Fruit fly (Drosophila melanogaster) whole organism, embryonic: ENCODE measurements around the gene CG34296.

Experiments used
- ATbp ChIP-seq: fragments of 200-800 bp; sonication (Bioruptor generic); optimal IDR thresholded peaks from 2 replicates; lab custom pipeline; 2017; ENCODE audit warnings: missing biosample characterization, mild to moderate bottlenecking, missing genetic modification characterization, missing genetic modification reagents
- Antp ChIP-seq: fragments of 200-800 bp; sonication (Bioruptor generic); optimal IDR thresholded peaks from 3 replicates; lab custom pipeline; 2016; ENCODE audit warnings: missing biosample characterization, missing genetic modification characterization
- Bteb2 ChIP-seq: fragments of 200-800 bp; sonication (Bioruptor generic); optimal IDR thresholded peaks from 2 replicates; lab custom pipeline; 2016; ENCODE audit warnings: missing biosample characterization, missing genetic modification characterization
- CG1024 ChIP-seq: fragments of 200-800 bp; sonication (Bioruptor generic); IDR thresholded peaks from 2 replicates; pipeline ENCODE4 v1.3.6; 2022; ENCODE audit warnings: missing biosample characterization, missing genetic modification characterization
- CG10366 ChIP-seq: fragments of 200-800 bp; sonication (Bioruptor generic); IDR thresholded peaks from 2 replicates; pipeline ENCODE4 v1.3.6; 2022; ENCODE audit warnings: missing biosample characterization, missing genetic modification characterization
- CG1233 ChIP-seq: fragments of 200-800 bp; sonication (Bioruptor generic); optimal IDR thresholded peaks from 4 replicates; lab custom pipeline; 2018; ENCODE audit warnings: missing biosample characterization, mild to moderate bottlenecking, missing genetic modification characterization
- CG14667 ChIP-seq: fragments of 200-800 bp; sonication (Bioruptor generic); IDR thresholded peaks from 2 replicates; pipeline ENCODE4 v1.3.6; 2022; ENCODE audit warnings: missing biosample characterization, missing genetic modification characterization
- CG14860 ChIP-seq: fragments of 200-800 bp; sonication (Bioruptor generic); IDR thresholded peaks from 3 replicates; pipeline ENCODE4 v1.3.6; 2022; ENCODE audit warnings: missing biosample characterization, missing genetic modification characterization; ENCODE audit not compliant: partially characterized antibody
- CG15696 ChIP-seq: fragments of 200-800 bp; sonication (Bioruptor generic); optimal IDR thresholded peaks from 2 replicates; lab custom pipeline; 2019; ENCODE audit warnings: missing biosample characterization, mild to moderate bottlenecking, missing genetic modification characterization, moderate library complexity
- CG18262 ChIP-seq: fragments of 200-800 bp; optimal IDR thresholded peaks from 3 replicates; lab custom pipeline; 2019; ENCODE audit warnings: missing biosample characterization, mild to moderate bottlenecking, missing genetic modification characterization, moderate library complexity
- CG2120 ChIP-seq: fragments of 200-800 bp; sonication (Bioruptor generic); optimal IDR thresholded peaks from 3 replicates; lab custom pipeline; 2016; ENCODE audit warnings: missing biosample characterization, missing genetic modification characterization
- CG33213 ChIP-seq: fragments of 200-800 bp; sonication (Bioruptor generic); optimal IDR thresholded peaks from 3 replicates; lab custom pipeline; 2016; ENCODE audit warnings: missing biosample characterization, missing genetic modification characterization
- CG4424 ChIP-seq: fragments of 200-800 bp; sonication (Bioruptor generic); optimal IDR thresholded peaks from 3 replicates; lab custom pipeline; 2016; ENCODE audit warnings: missing biosample characterization, missing genetic modification characterization
- CG6813 ChIP-seq: fragments of 200-800 bp; sonication (Bioruptor generic); optimal IDR thresholded peaks from 2 replicates; lab custom pipeline; 2017; ENCODE audit warnings: missing biosample characterization, missing genetic modification characterization, mild to moderate bottlenecking, moderate library complexity, missing genetic modification reagents
- CG7357 ChIP-seq: fragments of 200-800 bp; sonication (Bioruptor generic); IDR thresholded peaks from 3 replicates; pipeline ENCODE4 v1.3.6; 2022; ENCODE audit warnings: missing biosample characterization, missing genetic modification characterization
- CG7839 ChIP-seq: fragments of 200-800 bp; sonication (Bioruptor generic); optimal IDR thresholded peaks from 3 replicates; lab custom pipeline; 2018; ENCODE audit warnings: missing biosample characterization, mild to moderate bottlenecking, missing genetic modification characterization, moderate library complexity
- CG9797 ChIP-seq: fragments of 200-800 bp; sonication (Bioruptor generic); optimal IDR thresholded peaks from 3 replicates; lab custom pipeline; 2018; ENCODE audit warnings: missing biosample characterization, mild to moderate bottlenecking, missing genetic modification characterization
- CrebB ChIP-seq: fragments of 200-800 bp; sonication (Bioruptor generic); optimal IDR thresholded peaks from 3 replicates; lab custom pipeline; 2018; ENCODE audit warnings: missing biosample characterization, mild to moderate bottlenecking, missing genetic modification characterization
- Dbx ChIP-seq: fragments of 200-800 bp; sonication (Bioruptor generic); IDR thresholded peaks from 3 replicates; pipeline ENCODE4 v1.3.6; 2022; ENCODE audit warnings: missing biosample characterization, missing genetic modification characterization
- Drgx ChIP-seq: fragments of 200-800 bp; sonication (Bioruptor generic); IDR thresholded peaks from 2 replicates; pipeline ENCODE4 v1.3.6; 2022; ENCODE audit warnings: missing biosample characterization, missing genetic modification characterization
- H2.0 ChIP-seq: fragments of 200-800 bp; sonication (Bioruptor generic); IDR thresholded peaks from 2 replicates; pipeline ENCODE4 v1.3.6; 2022; ENCODE audit warnings: missing biosample characterization, missing genetic modification characterization
- Hr51 ChIP-seq, 2 experiments: fragments of 200-800 bp; sonication (Bioruptor generic); optimal IDR thresholded peaks; 2 replicates in 1 of 2; 3 replicates in 1 of 2; lab custom pipeline; 2016 to 2018; ENCODE audit warnings: missing biosample characterization in 2 of 2, missing genetic modification characterization in 2 of 2, mild to moderate bottlenecking in 1 of 2, moderate library complexity in 1 of 2
- NK7.1 ChIP-seq: fragments of 200-800 bp; sonication (Bioruptor generic); optimal IDR thresholded peaks from 3 replicates; lab custom pipeline; 2016; ENCODE audit warnings: missing biosample characterization, missing genetic modification characterization
- PHDP ChIP-seq: fragments of 200-800 bp; sonication (Bioruptor generic); optimal IDR thresholded peaks from 3 replicates; lab custom pipeline; 2018; ENCODE audit warnings: missing biosample characterization, mild to moderate bottlenecking, missing genetic modification characterization, moderate library complexity
- Sox102F ChIP-seq: fragments of 200-800 bp; sonication (Bioruptor generic); optimal IDR thresholded peaks from 2 replicates; lab custom pipeline; 2018; ENCODE audit warnings: missing biosample characterization, mild to moderate bottlenecking, missing genetic modification characterization, moderate library complexity
- Sry-δ ChIP-seq: fragments of 200-800 bp; sonication (Bioruptor generic); optimal IDR thresholded peaks from 2 replicates; lab custom pipeline; 2016; ENCODE audit warnings: missing biosample characterization, missing genetic modification characterization
- abd-A ChIP-seq: fragments of 200-800 bp; sonication (Bioruptor generic); optimal IDR thresholded peaks from 3 replicates; lab custom pipeline; 2019; ENCODE audit warnings: missing biosample characterization, mild to moderate bottlenecking, missing genetic modification characterization, moderate library complexity
- corto ChIP-seq: fragments of 200-800 bp; sonication (Bioruptor generic); optimal IDR thresholded peaks from 2 replicates; lab custom pipeline; 2016; ENCODE audit warnings: missing biosample characterization, mild to moderate bottlenecking, missing genetic modification characterization, moderate library complexity
- dmrt11E ChIP-seq: fragments of 200-800 bp; sonication (Bioruptor generic); optimal IDR thresholded peaks from 3 replicates; lab custom pipeline; 2018; ENCODE audit warnings: missing biosample characterization, mild to moderate bottlenecking, missing genetic modification characterization, moderate library complexity
- dysf ChIP-seq: fragments of 200-800 bp; sonication (Bioruptor generic); IDR thresholded peaks from 3 replicates; pipeline ENCODE4 v1.3.6; 2022; ENCODE audit warnings: missing biosample characterization, missing genetic modification characterization
- hbn ChIP-seq: fragments of 200-800 bp; sonication (Bioruptor generic); IDR thresholded peaks from 2 replicates; pipeline ENCODE4 v1.3.6; 2022; ENCODE audit warnings: missing biosample characterization, missing genetic modification characterization; ENCODE audit not compliant: partially characterized antibody
- jing ChIP-seq: fragments of 200-800 bp; sonication (Bioruptor generic); optimal IDR thresholded peaks from 2 replicates; lab custom pipeline; 2018; ENCODE audit warnings: missing biosample characterization, mild to moderate bottlenecking, missing genetic modification characterization
- kni ChIP-seq: fragments of 200-800 bp; sonication (Bioruptor generic); optimal IDR thresholded peaks from 3 replicates; lab custom pipeline; 2017; ENCODE audit warnings: mild to moderate bottlenecking, missing biosample characterization, missing genetic modification reagents, missing genetic modification characterization
- lmd ChIP-seq: fragments of 200-800 bp; sonication (Bioruptor generic); IDR thresholded peaks from 2 replicates; pipeline ENCODE4 v1.3.6; 2022; ENCODE audit warnings: missing biosample characterization, missing genetic modification characterization
- maf-S ChIP-seq: fragments of 200-800 bp; sonication (Bioruptor generic); optimal IDR thresholded peaks from 2 replicates; lab custom pipeline; 2016; ENCODE audit warnings: missing biosample characterization, missing genetic modification characterization
- mam ChIP-seq: fragments of 200-800 bp; sonication (Bioruptor generic); optimal IDR thresholded peaks from 3 replicates; lab custom pipeline; 2016; ENCODE audit warnings: missing biosample characterization, missing genetic modification characterization
- peb ChIP-seq: fragments of 200-800 bp; sonication (Bioruptor generic); IDR thresholded peaks from 2 replicates; pipeline ENCODE4 v1.3.6; 2022; ENCODE audit warnings: missing biosample characterization, missing genetic modification characterization
- prd ChIP-seq, 3 experiments: fragments of >200 bp in 2 of 3; fragments of 200-800 bp in 1 of 3; sonication (Bioruptor generic) in 1 of 3; optimal IDR thresholded peaks in 2 of 3; IDR thresholded peaks in 1 of 3; 2 replicates in 2 of 3; 3 replicates in 1 of 3; pipeline versions ENCODE4 v1.3.6 to Lab custom; 2017 to 2022; ENCODE audit warnings: missing biosample characterization in 1 of 3, missing genetic modification characterization in 1 of 3
- psq ChIP-seq: fragments of 200-800 bp; sonication (Bioruptor generic); optimal IDR thresholded peaks from 2 replicates; lab custom pipeline; 2017; ENCODE audit warnings: missing biosample characterization, missing genetic modification characterization
- ranshi ChIP-seq: fragments of 200-800 bp; sonication (Bioruptor generic); IDR thresholded peaks from 2 replicates; pipeline ENCODE4 v1.3.6; 2022; ENCODE audit warnings: missing biosample characterization, missing genetic modification characterization
- salm ChIP-seq: fragments of 200-800 bp; sonication (Bioruptor generic); optimal IDR thresholded peaks from 2 replicates; lab custom pipeline; 2018; ENCODE audit warnings: missing biosample characterization, mild to moderate bottlenecking, missing genetic modification characterization
- sens ChIP-seq: fragments of 200-800 bp; sonication (Bioruptor generic); peaks from one replicate; lab custom pipeline; 2016; ENCODE audit warnings: missing biosample characterization, missing genetic modification characterization
- slbo ChIP-seq: fragments of 200-800 bp; sonication (Bioruptor generic); IDR thresholded peaks from 2 replicates; pipeline ENCODE4 v1.3.6; 2022; ENCODE audit warnings: missing biosample characterization, missing genetic modification characterization
- so ChIP-seq: fragments of 200-800 bp; sonication (Bioruptor generic); IDR thresholded peaks from 3 replicates; pipeline ENCODE4 v1.3.6; 2022; ENCODE audit warnings: missing biosample characterization, missing genetic modification characterization
- stc ChIP-seq: fragments of 200-800 bp; sonication (Bioruptor generic); IDR thresholded peaks from 2 replicates; pipeline ENCODE4 v1.3.6; 2022; ENCODE audit warnings: missing biosample characterization, missing genetic modification characterization
- sug ChIP-seq: fragments of 200-800 bp; optimal IDR thresholded peaks from 2 replicates; lab custom pipeline; 2019; ENCODE audit warnings: missing biosample characterization, mild to moderate bottlenecking, missing genetic modification characterization, moderate library complexity
- unpg ChIP-seq: fragments of 200-800 bp; sonication (Bioruptor generic); optimal IDR thresholded peaks from 3 replicates; lab custom pipeline; 2018; ENCODE audit warnings: missing biosample characterization, mild to moderate bottlenecking, missing genetic modification characterization, moderate library complexity
- zfh1 ChIP-seq: fragments of 200-800 bp; sonication (Bioruptor generic); IDR thresholded peaks from 3 replicates; pipeline ENCODE4 v1.3.6; 2022; ENCODE audit warnings: missing biosample characterization, missing genetic modification characterization

CG34296 gene

DNA sequence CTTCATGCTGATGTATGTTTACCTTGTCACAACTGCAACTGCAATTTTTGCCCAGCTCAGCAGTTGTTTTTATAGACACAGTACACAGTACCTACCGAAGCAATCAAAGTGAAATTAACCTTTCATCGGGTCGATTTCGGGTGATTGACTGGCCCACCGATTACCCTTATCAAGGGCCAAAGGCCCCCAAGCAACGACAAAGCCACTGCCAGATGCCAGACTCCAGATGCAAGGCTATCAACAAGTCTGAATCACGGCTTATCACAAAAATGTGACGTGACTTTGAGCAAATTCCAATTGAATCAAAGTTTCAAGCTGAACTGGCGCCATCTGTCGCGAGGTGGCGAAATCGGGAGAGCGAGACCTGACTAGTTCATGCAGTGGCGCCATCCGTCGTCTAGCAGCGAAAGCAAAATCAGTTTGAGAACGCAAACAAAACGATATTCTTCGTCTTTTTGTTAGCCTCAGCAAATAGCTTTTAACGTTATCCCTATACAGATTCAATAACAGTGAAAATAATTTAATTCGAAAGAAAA is 5.5 kb upstream of the CG34296 start, which contains the start of gene Obp99b (continued):
- no peak for TF ChIP-seq corto (GFP tag; lab: Kevin White, UChicago)
- TF ChIP-seq kni (GFP tag; lab: Kevin White, UChicago): peak; percentile 52
- TF ChIP-seq sug: no peak
- peak; percentile 68; the same call in 2 of the 3 replicates for TF ChIP-seq Dbx (GFP tag; lab: Robert Waterston, UW)
- peak; percentile 9 for TF ChIP-seq Sry-δ (GFP tag; lab: Kevin White, UChicago)
- peak; percentile 30; the same call in 1 of the 2 replicates for TF ChIP-seq peb
- no peak for TF ChIP-seq CG14860 (GFP tag; lab: Robert Waterston, UW)
- TF ChIP-seq CG9797: no peak
- no peak for TF ChIP-seq abd-A
- TF ChIP-seq CG2120 (GFP tag; lab: Kevin White, UChicago): no peak
- TF ChIP-seq Drgx: peak; percentile 76
- TF ChIP-seq Bteb2 (GFP tag; lab: Kevin White, UChicago): no peak
- no peak for TF ChIP-seq psq
- peak; percentile 82 for TF ChIP-seq CG1233
- TF ChIP-seq ATbp (GFP tag; lab: Kevin White, UChicago): peak; percentile 82
- peak; percentile 45 for TF ChIP-seq mam (GFP tag; lab: Kevin White, UChicago)
- peak; percentile 86 for TF ChIP-seq CG33213 (GFP tag; lab: Kevin White, UChicago)
- no peak for TF ChIP-seq hbn (GFP tag; lab: Robert Waterston, UW)
- no peak for TF ChIP-seq prd (optimal IDR thresholded peaks at IDR 0.05; lab: Kevin White, UChicago)
- TF ChIP-seq prd (GFP tag; IDR thresholded peaks at IDR 0.05; lab: Robert Waterston, UW): peak; percentile 77

DNA sequence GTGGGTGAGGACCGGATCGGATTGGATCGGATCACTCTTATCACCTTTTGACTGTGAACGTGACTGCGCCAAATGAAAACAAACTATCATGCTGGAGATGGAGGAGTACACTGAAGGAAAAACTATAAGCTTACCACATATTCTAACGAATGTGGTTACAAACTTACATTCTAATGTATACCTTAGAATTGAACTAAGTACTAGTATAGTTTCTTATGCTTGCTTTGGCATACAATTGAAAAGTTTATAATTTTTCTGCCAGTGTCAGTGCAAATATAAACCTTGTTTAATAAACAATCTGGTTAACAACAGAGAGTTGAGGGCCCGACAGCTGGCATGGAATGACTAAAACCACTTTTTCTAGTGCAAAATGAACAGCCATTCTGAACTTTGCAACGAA is 4.8 kb upstream of the CG34296 start:
- TF ChIP-seq CG15696: no peak
- TF ChIP-seq CG14667 (GFP tag; lab: Robert Waterston, UW): 0 out of 2 replicates have a peak, but pooled peaks have one; percentile 39
- TF ChIP-seq lmd (GFP tag; lab: Robert Waterston, UW): peak; percentile 38; the same call in 1 of the 2 replicates
- TF ChIP-seq Antp: peak; percentile 13
- TF ChIP-seq maf-S (GFP tag; lab: Kevin White, UChicago): peak; percentile 4
- peak; percentile 30; the same call in 1 of the 3 replicates for TF ChIP-seq dysf (GFP tag; lab: Robert Waterston, UW)
- no peak for TF ChIP-seq Bteb2 (GFP tag; lab: Kevin White, UChicago)
- no peak for TF ChIP-seq NK7.1 (GFP tag; lab: Kevin White, UChicago)
- TF ChIP-seq PHDP (tag; lab: Kevin White, UChicago): peak; percentile 30
- TF ChIP-seq so: peak; percentile 24; the same call in 1 of the 3 replicates
- TF ChIP-seq dmrt11E (tag; lab: Kevin White, UChicago): peak; percentile 17
- TF ChIP-seq stc (GFP tag; lab: Robert Waterston, UW): peak; percentile 41; the same call in 1 of the 2 replicates
- peak; percentile 69 for TF ChIP-seq sens (GFP tag; lab: Kevin White, UChicago)
- TF ChIP-seq CG6813 (GFP tag; lab: Kevin White, UChicago): no peak
- peak; percentile 54 for TF ChIP-seq CG7839 (tag; lab: Kevin White, UChicago)
- peak; percentile 42; the same call in 1 of the 2 replicates for TF ChIP-seq H2.0
- TF ChIP-seq prd (optimal IDR thresholded peaks at IDR 0.05; lab: Kevin White, UChicago): no peak
- peak; percentile 31; the same call in 1 of the 3 replicates for TF ChIP-seq prd (GFP tag; IDR thresholded peaks at IDR 0.05; lab: Robert Waterston, UW)
- TF ChIP-seq Sox102F (GFP tag; lab: Kevin White, UChicago): peak; percentile 73
- TF ChIP-seq CG10366 (GFP tag; lab: Robert Waterston, UW): peak; percentile 33; the same call in 1 of the 2 replicates
- TF ChIP-seq CG2120 (GFP tag; lab: Kevin White, UChicago): peak; percentile 10
- peak; percentile 64 for TF ChIP-seq unpg (GFP tag; lab: Kevin White, UChicago)
- no peak for TF ChIP-seq CG4424 (GFP tag; lab: Kevin White, UChicago)
- no peak for TF ChIP-seq CrebB (tag; lab: Kevin White, UChicago)
- TF ChIP-seq salm (tag; lab: Kevin White, UChicago): peak; percentile 32
- TF ChIP-seq Hr51 (GFP tag; optimal IDR thresholded peaks at IDR 0.05; lab: Kevin White, UChicago): peak in 1 of 2 experiments; percentile 36
- TF ChIP-seq CG7357: 0 out of 3 replicates have a peak, but pooled peaks have one; percentile 17
- peak; percentile 41 for TF ChIP-seq jing (GFP tag; lab: Kevin White, UChicago)
- TF ChIP-seq CG1024: peak; percentile 41; the same call in 1 of the 2 replicates
- TF ChIP-seq zfh1 (GFP tag; lab: Robert Waterston, UW): peak; percentile 52; the same call in 1 of the 3 replicates
- TF ChIP-seq slbo (GFP tag; lab: Robert Waterston, UW): peak; percentile 65
- TF ChIP-seq CG18262 (tag; lab: Kevin White, UChicago): peak; percentile 5
- peak; percentile 26; the same call in 1 of the 2 replicates for TF ChIP-seq ranshi (GFP tag; lab: Robert Waterston, UW)
